Fruit fly (Drosophila melanogaster) whole organism, pupa: Measurements from ENCODE around the gene Noc1.

Source experiments
- CG10348 ChIP-seq: fragments of 200-800 bp; sonication (Bioruptor generic); IDR thresholded peaks from 2 replicates; pipeline ENCODE4 v1.3.6; 2022; ENCODE audit warnings: missing biosample characterization, missing genetic modification characterization
- CG12605 ChIP-seq: fragments of 200-800 bp; sonication (Bioruptor generic); IDR thresholded peaks from 2 replicates; pipeline ENCODE4 v1.3.6; 2022; ENCODE audit warnings: missing biosample characterization, missing genetic modification characterization
- CG13204 ChIP-seq: fragments of 200-800 bp; sonication (Bioruptor generic); optimal IDR thresholded peaks from 2 replicates; lab custom pipeline; 2018; ENCODE audit warnings: missing biosample characterization, mild to moderate bottlenecking, missing genetic modification characterization, moderate library complexity
- CG14655 ChIP-seq: fragments of 200-800 bp; sonication (Bioruptor generic); optimal IDR thresholded peaks from 3 replicates; lab custom pipeline; 2017; ENCODE audit warnings: mild to moderate bottlenecking, missing biosample characterization, missing genetic modification reagents, missing genetic modification characterization
- CG15710 ChIP-seq: fragments of 200-800 bp; sonication (Bioruptor generic); optimal IDR thresholded peaks from 2 replicates; lab custom pipeline; 2018; ENCODE audit warnings: missing biosample characterization, mild to moderate bottlenecking, missing genetic modification characterization, moderate library complexity
- CG17806 ChIP-seq: fragments of 200-800 bp; sonication (Bioruptor generic); optimal IDR thresholded peaks from 2 replicates; lab custom pipeline; 2018; ENCODE audit warnings: missing biosample characterization, mild to moderate bottlenecking, missing genetic modification characterization, moderate library complexity
- CG32121 ChIP-seq: fragments of 200-800 bp; sonication (Bioruptor generic); IDR thresholded peaks from 2 replicates; pipeline ENCODE4 v1.3.6; 2022; ENCODE audit warnings: missing biosample characterization, missing genetic modification characterization
- CG34367 ChIP-seq: fragments of 200-800 bp; sonication (Bioruptor generic); optimal IDR thresholded peaks from 2 replicates; lab custom pipeline; 2018; ENCODE audit warnings: missing biosample characterization, mild to moderate bottlenecking, missing genetic modification characterization
- CG4496 ChIP-seq: fragments of 200-800 bp; sonication (Bioruptor generic); IDR thresholded peaks from 3 replicates; pipeline ENCODE4 v1.3.6; 2022; ENCODE audit warnings: missing biosample characterization, missing genetic modification characterization
- CG8159 ChIP-seq: fragments of 200-800 bp; sonication (Bioruptor generic); optimal IDR thresholded peaks from 3 replicates; lab custom pipeline; 2018; ENCODE audit warnings: missing biosample characterization, mild to moderate bottlenecking, missing genetic modification characterization, moderate library complexity
- CG8301 ChIP-seq: fragments of 200-800 bp; sonication (Bioruptor generic); optimal IDR thresholded peaks from 2 replicates; lab custom pipeline; 2018; ENCODE audit warnings: missing biosample characterization, mild to moderate bottlenecking, missing genetic modification characterization
- CG9948 ChIP-seq: fragments of 200-800 bp; sonication (Bioruptor generic); optimal IDR thresholded peaks from 2 replicates; lab custom pipeline; 2018; ENCODE audit warnings: missing biosample characterization, mild to moderate bottlenecking, missing genetic modification characterization, moderate library complexity
- D1 ChIP-seq: fragments of 200-800 bp; sonication (Bioruptor generic); optimal IDR thresholded peaks from 2 replicates; lab custom pipeline; 2018; ENCODE audit warnings: missing biosample characterization, mild to moderate bottlenecking, missing genetic modification characterization, moderate library complexity
- EcR ChIP-seq: fragments of 200-800 bp; sonication (Bioruptor generic); optimal IDR thresholded peaks from 3 replicates; lab custom pipeline; 2019; ENCODE audit warnings: missing biosample characterization, missing genetic modification characterization, mild to moderate bottlenecking, moderate library complexity, missing genetic modification reagents
- Ets98B ChIP-seq: fragments of 200-800 bp; sonication (Bioruptor generic); IDR thresholded peaks from 2 replicates; pipeline ENCODE4 v1.3.6; 2022; ENCODE audit warnings: missing biosample characterization, missing genetic modification characterization
- Pif1A ChIP-seq: fragments of 200-800 bp; sonication (Bioruptor generic); optimal IDR thresholded peaks from 3 replicates; lab custom pipeline; 2016; ENCODE audit warnings: missing biosample characterization, missing genetic modification characterization
- Pif1B ChIP-seq: fragments of 200-800 bp; sonication (Bioruptor generic); optimal IDR thresholded peaks from 3 replicates; lab custom pipeline; 2016; ENCODE audit warnings: missing biosample characterization, missing genetic modification characterization
- Snoo ChIP-seq: fragments of 200-800 bp; sonication (Bioruptor generic); optimal IDR thresholded peaks from 3 replicates; lab custom pipeline; 2017; ENCODE audit warnings: missing biosample characterization, mild to moderate bottlenecking, missing genetic modification characterization, inconsistent platforms
- fd96Ca ChIP-seq: fragments of 200-800 bp; sonication (Bioruptor generic); IDR thresholded peaks from 3 replicates; pipeline ENCODE4 v1.3.6; 2022; ENCODE audit warnings: missing biosample characterization, missing genetic modification characterization
- gl ChIP-seq: fragments of 200-800 bp; sonication (Bioruptor generic); optimal IDR thresholded peaks from 2 replicates; lab custom pipeline; 2018; ENCODE audit warnings: missing biosample characterization, mild to moderate bottlenecking, missing genetic modification characterization
- rn ChIP-seq: fragments of 200-800 bp; sonication (Bioruptor generic); IDR thresholded peaks from 2 replicates; pipeline ENCODE4 v1.3.6; 2022; ENCODE audit warnings: missing biosample characterization, missing genetic modification characterization

Gene Noc1

DNA sequence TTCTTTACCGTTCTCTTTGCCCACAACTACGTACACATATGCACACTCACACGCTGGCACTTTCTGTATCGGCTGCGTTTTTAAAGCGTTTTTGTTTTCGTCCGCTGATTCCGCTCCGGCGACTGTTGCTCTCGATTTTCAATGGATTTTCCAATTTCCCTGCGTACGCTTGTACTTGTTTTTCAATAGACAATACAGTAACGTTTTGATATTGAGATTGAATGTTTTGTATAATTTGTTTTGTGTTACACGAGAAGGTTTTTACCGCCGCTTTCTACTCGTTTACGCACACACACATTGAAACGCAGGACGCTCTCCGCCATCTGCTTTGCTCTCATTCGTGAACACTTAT, 18.0 kb downstream of the Noc1 start:
- TF ChIP-seq CG15710 (tag; lab: Kevin White, UChicago): no peak
- no peak for TF ChIP-seq CG8301 (tag; lab: Kevin White, UChicago)
- no peak for TF ChIP-seq CG9948 (tag; lab: Kevin White, UChicago)
- no peak for TF ChIP-seq CG4496
- TF ChIP-seq Pif1B: no peak
- no peak for TF ChIP-seq CG34367
- no peak for TF ChIP-seq gl (tag; lab: Kevin White, UChicago)
- TF ChIP-seq Snoo (tag; lab: Kevin White, UChicago): no peak
- no peak for TF ChIP-seq D1
- no peak for TF ChIP-seq CG8159 (tag; lab: Kevin White, UChicago)
- no peak for TF ChIP-seq EcR

DNA sequence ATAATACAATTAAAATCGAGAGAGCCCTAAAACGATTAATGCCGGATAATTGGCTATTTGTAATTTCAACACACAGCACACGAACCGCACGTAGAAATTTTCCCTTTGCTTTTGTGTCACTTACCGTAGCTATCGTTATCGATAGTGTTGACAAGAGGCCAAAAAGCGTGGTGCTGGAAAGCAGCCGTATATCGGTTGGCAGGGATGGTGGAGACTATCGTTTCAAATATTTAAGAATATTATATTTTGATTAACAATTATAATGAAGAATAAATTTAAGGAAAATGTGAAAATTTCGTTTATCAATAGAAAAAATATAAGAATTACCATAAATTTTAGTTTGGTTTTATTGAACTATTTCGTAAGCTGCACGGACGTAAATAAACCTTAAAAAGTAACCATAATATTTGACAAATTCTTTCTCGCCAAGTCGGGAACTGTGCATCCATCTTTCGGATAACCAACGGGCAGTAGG, 18.5 kb downstream of the Noc1 start, which contains the start of gene JIL-1:
Gene JIL-1 (minus strand): TSS at position 148 of the 475 bp plus-strand sequence.
- TF ChIP-seq CG17806 (tag; lab: Kevin White, UChicago) (peak; percentile 14), CG14655 (peak; percentile 21), Ets98B (peak; percentile 77), CG32121 (GFP tag; lab: Robert Waterston, UW) (peak; percentile 38; the same call in 1 of the 2 replicates), CG4496 (peak; percentile 50; the same call in 2 of the 3 replicates), CG13204 (GFP tag; lab: Kevin White, UChicago) (no peak), CG15710 (tag; lab: Kevin White, UChicago) (peak; percentile 42), Pif1A (peak; percentile 44), fd96Ca (GFP tag; lab: Robert Waterston, UW) (peak; percentile 69), CG8159 (tag; lab: Kevin White, UChicago) (peak; percentile 41), CG34367 (no peak), Pif1B (peak; percentile 44), CG8301 (tag; lab: Kevin White, UChicago) (peak; percentile 5), rn (GFP tag; lab: Robert Waterston, UW) (0 out of 2 replicates have a peak, but pooled peaks have one; percentile 10), D1 (peak; percentile 57), CG12605 (no peak), Snoo (tag; lab: Kevin White, UChicago) (peak; percentile 20), gl (tag; lab: Kevin White, UChicago) (no peak)

DNA sequence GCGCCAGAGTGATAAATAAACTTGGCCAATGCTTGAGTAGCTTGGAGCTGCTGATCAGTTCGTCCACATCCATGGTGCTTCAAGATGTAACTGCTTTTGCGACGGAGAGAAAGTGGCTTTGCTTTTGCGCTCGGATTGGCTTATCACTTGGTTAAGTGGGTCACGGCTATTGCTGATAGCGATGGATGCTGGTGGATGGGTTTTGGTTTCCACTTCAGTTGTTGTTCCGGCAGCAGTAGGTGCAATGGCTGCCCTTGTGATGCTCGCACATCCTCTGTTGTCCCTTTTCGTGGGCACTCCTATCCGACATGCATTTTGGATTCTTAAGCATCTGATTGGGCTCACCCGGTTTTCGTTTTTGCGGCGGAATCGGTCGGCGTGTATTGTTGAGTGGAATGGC, 19.7 kb downstream of the Noc1 start:
- TF ChIP-seq CG12605 (no peak), CG32121 (GFP tag; lab: Robert Waterston, UW) (no peak), Snoo (tag; lab: Kevin White, UChicago) (no peak), D1 (no peak), rn (GFP tag; lab: Robert Waterston, UW) (no peak), Pif1B (no peak), EcR (peak; percentile 56), CG9948 (tag; lab: Kevin White, UChicago) (no peak)

DNA sequence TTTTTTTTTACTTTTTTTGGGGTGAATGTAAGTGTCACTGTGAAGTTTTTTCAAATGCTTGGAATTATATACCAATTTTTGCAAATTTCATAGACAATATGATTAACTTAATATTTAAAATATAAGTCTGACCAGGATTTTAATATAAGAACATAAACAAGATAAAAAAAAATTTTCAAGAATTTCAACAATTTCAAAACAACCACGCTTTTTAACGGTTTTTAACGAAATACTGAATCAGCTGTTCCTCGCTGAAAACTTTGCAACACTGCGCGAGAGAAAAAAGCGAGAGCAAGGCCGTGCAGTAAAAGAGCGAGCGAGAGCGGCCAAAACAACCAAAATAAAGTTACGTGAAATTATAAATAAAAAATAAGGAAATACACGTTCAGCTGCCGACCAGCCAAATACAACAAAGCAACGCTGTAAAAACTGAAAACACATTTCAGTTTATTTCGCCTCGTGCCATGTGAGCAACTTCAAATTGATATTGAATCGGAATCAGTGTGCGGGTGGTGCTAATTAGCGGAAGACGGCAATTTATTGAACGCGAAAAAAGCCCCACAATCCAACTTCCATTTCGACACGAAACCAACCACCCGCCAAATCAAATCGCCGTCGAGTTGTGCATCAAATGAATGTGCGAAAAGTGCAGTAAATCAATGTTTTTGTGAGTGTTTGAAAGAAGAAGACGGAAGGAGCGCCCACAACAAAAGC, 21.8 kb downstream of the Noc1 start, which contains the start of the genes CG46439, Iyd and CG33947:
Gene CG46439 (minus strand): TSS at position 51 of the 714 bp plus-strand sequence.
Gene Iyd (minus strand): TSS at position 51 of the 714 bp plus-strand sequence.
Gene CG33947 (plus strand): TSS at position 302 of the 714 bp plus-strand sequence.
- TF ChIP-seq fd96Ca (GFP tag; lab: Robert Waterston, UW): peak; percentile 82
- TF ChIP-seq CG13204 (GFP tag; lab: Kevin White, UChicago): peak; percentile 13
- peak; percentile 41 for TF ChIP-seq CG9948 (tag; lab: Kevin White, UChicago)
- TF ChIP-seq CG8301 (tag; lab: Kevin White, UChicago): peak; percentile 76
- peak; percentile 76 for TF ChIP-seq Ets98B
- TF ChIP-seq CG32121 (GFP tag; lab: Robert Waterston, UW): peak; percentile 69
- peak; percentile 51 for TF ChIP-seq CG34367
- TF ChIP-seq CG8159 (tag; lab: Kevin White, UChicago): peak; percentile 71
- peak; percentile 94 for TF ChIP-seq CG12605
- peak; percentile 69 for TF ChIP-seq D1
- TF ChIP-seq CG14655: peak; percentile 74
- TF ChIP-seq CG15710 (tag; lab: Kevin White, UChicago): peak; percentile 61
- TF ChIP-seq CG10348 (GFP tag; lab: Robert Waterston, UW): no peak
- peak; percentile 61 for TF ChIP-seq CG17806 (tag; lab: Kevin White, UChicago)
- TF ChIP-seq gl (tag; lab: Kevin White, UChicago): peak; percentile 93
- TF ChIP-seq Snoo (tag; lab: Kevin White, UChicago): peak; percentile 42
- 0 out of 2 replicates have a peak, but pooled peaks have one; percentile 6 for TF ChIP-seq rn (GFP tag; lab: Robert Waterston, UW)
- peak; percentile 87 for TF ChIP-seq Pif1B
- no peak for TF ChIP-seq EcR
- TF ChIP-seq CG4496: peak; percentile 83
- peak; percentile 88 for TF ChIP-seq Pif1A
- TF ChIP-seq, all 21 proteins: peak for 19

DNA sequence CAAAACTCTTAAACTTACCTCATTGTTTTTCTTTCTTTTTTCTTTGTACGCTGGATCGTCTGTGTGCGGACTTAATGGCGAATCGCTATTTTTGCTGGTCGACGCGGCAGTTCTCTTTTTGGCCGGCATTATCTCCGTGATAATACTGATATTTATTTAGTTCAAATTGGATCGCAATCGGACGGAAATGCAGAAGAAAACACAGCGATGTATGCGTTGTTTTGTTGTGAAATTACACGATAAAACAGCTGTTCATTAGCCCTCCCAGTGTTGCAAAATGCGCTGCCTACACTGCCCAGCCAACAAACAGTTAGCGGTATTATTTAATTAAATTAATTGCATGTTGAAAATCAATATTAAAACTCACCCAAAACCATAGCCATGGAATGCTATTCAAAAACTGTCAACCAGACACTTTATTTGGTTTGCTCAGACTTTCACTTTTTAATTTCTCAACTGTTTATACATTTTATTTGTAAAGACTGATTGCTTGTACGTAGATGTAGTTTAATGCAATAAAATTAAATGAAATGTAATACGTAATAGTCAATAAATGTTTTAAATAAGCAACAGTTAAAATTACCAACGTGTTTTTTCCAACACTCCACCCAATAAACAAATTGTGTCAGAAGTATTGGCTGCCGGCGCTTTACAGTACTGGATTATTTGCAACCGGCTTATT, 23.6 kb downstream of the Noc1 start, which contains the start of the genes Irbp18 and APP-BP1:
Gene Irbp18 (minus strand): TSS at position 205 of the 682 bp plus-strand sequence.
Gene APP-BP1 (plus strand): TSS at position 431 of the 682 bp plus-strand sequence.
- TF ChIP-seq CG8159 (tag; lab: Kevin White, UChicago) (peak; percentile 91), gl (tag; lab: Kevin White, UChicago) (peak; percentile 80), rn (GFP tag; lab: Robert Waterston, UW) (peak; percentile 77), CG17806 (tag; lab: Kevin White, UChicago) (peak; percentile 89), fd96Ca (GFP tag; lab: Robert Waterston, UW) (peak; percentile 91), CG10348 (GFP tag; lab: Robert Waterston, UW) (peak; percentile 72), Ets98B (peak; percentile 89), CG4496 (peak; percentile 93), CG14655 (peak; percentile 94), CG13204 (GFP tag; lab: Kevin White, UChicago) (no peak), CG9948 (tag; lab: Kevin White, UChicago) (peak; percentile 91), CG12605 (peak; percentile 76), EcR (no peak), Snoo (tag; lab: Kevin White, UChicago) (peak; percentile 93), CG34367 (peak; percentile 91), Pif1B (peak; percentile 94), CG8301 (tag; lab: Kevin White, UChicago) (peak; percentile 93), D1 (peak; percentile 89), CG32121 (GFP tag; lab: Robert Waterston, UW) (peak; percentile 89), CG15710 (tag; lab: Kevin White, UChicago) (peak; percentile 90), Pif1A (peak; percentile 96)
